Fruit fly (Drosophila melanogaster): Measurements from ENCODE around the gene Ir76a.
A peak's percentile ranks its signal among the peaks of the same experiment; 100 is the strongest.

Ir76a gene

DNA sequence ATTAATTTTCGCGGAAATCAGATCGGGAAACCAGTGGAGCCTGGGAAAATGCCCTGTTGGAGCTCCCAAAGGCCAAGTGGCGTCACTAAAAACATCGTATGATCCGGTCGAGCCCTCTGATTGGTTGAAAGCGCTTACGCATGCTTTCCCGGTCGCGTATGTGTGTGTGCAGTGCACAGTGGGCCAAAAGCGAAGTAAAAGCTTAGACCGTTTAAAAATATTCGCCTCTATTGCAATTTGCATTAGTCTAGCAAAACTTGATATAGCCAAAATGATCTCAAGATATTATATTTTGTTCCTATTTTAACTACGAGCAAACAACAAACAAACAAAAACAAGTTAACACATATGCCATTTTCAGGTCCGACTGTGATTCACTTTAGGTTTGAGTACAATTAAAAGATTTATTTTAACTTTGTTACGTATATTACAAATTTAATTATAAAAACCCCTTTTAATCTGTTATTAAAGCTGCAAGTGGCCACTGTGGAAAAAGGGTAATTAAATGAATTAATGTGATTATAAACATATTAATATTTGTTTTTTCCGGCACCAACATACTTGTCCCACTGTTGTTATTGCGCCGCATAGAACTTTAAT, 4.8 kb upstream of the Ir76a start (continued):
- TF ChIP-seq zf30C (GFP tag; optimal IDR thresholded peaks at IDR 0.05) (no peak), Mad (GFP tag; optimal IDR thresholded peaks at IDR 0.05) (peak; percentile 78), otp (GFP tag; IDR thresholded peaks at IDR 0.05) (peak; percentile 56; the same call in 1 of the 3 replicates), CG14014 (GFP tag; IDR thresholded peaks at IDR 0.05) (peak; percentile 73), slou (GFP tag; optimal IDR thresholded peaks at IDR 0.05) (peak; percentile 72), esg (GFP tag; conservative IDR thresholded peaks at IDR 0.05) (peak; percentile 57), CG10209 (GFP tag; optimal IDR thresholded peaks at IDR 0.05) (peak; percentile 88), Dbx (GFP tag; IDR thresholded peaks at IDR 0.05) (peak; percentile 78), Sox100B (GFP tag; optimal IDR thresholded peaks at IDR 0.05) (peak; percentile 94), Dfd (GFP tag; optimal IDR thresholded peaks at IDR 0.05) (no peak), NK7.1 (GFP tag; optimal IDR thresholded peaks at IDR 0.05) (peak; percentile 88), CG9932 (GFP tag; IDR thresholded peaks at IDR 0.05) (peak; percentile 82), Opbp (GFP tag; IDR thresholded peaks at IDR 0.05; ENCODE audit: partially characterized antibody) (no peak), CG10979 (tag; optimal IDR thresholded peaks at IDR 0.05) (peak; percentile 81), CG17361 (GFP tag; IDR thresholded peaks at IDR 0.05) (peak; percentile 92), CkIIα-i1 (GFP tag; IDR thresholded peaks at IDR 0.05) (no peak), kah (GFP tag; optimal IDR thresholded peaks at IDR 0.05) (peak; percentile 69), CG6272 (GFP tag; IDR thresholded peaks at IDR 0.05) (peak; percentile 64; the same call in 1 of the 2 replicates), dpn (GFP tag; optimal IDR thresholded peaks at IDR 0.05) (peak; percentile 84), nom (GFP tag; optimal IDR thresholded peaks at IDR 0.05) (peak; percentile 78), Xrp1 (GFP tag; IDR thresholded peaks at IDR 0.05) (peak; percentile 82), gcm2 (GFP tag; optimal IDR thresholded peaks at IDR 0.05) (peak; percentile 23), usp (GFP tag; optimal IDR thresholded peaks at IDR 0.05) (no peak), Sry-δ (GFP tag; optimal IDR thresholded peaks at IDR 0.05) (peak; percentile 16), Hr3 (GFP tag; optimal IDR thresholded peaks at IDR 0.05) (peak; percentile 73), scrt (GFP tag; optimal IDR thresholded peaks at IDR 0.05) (peak; percentile 76), CG13296 (GFP tag; optimal IDR thresholded peaks at IDR 0.05) (peak; percentile 90), CG18262 (tag; optimal IDR thresholded peaks at IDR 0.05) (peak; percentile 91), sd (tag; optimal IDR thresholded peaks at IDR 0.05) (no peak), D (optimal IDR thresholded peaks at IDR 0.05) (no peak), D (GFP tag; optimal IDR thresholded peaks at IDR 0.05) (peak; percentile 76), CG33557 (GFP tag; optimal IDR thresholded peaks at IDR 0.05) (peak; percentile 72), grau (tag; optimal IDR thresholded peaks at IDR 0.05) (peak; percentile 91), Mrtf (GFP tag; IDR thresholded peaks at IDR 0.05) (peak; percentile 46; the same call in 1 of the 3 replicates), Ssrp (tag; optimal IDR thresholded peaks at IDR 0.05) (peak; percentile 83), CG10959 (GFP tag; IDR thresholded peaks at IDR 0.05) (no peak), eve (GFP tag; optimal IDR thresholded peaks at IDR 0.05) (no peak), Ptx1 (GFP tag; IDR thresholded peaks at IDR 0.05) (peak; percentile 76), CG11398 (GFP tag; optimal IDR thresholded peaks at IDR 0.05) (peak; percentile 27), NC2α (GFP tag; optimal IDR thresholded peaks at IDR 0.05) (no peak), Tbp (GFP tag; optimal IDR thresholded peaks at IDR 0.05) (no peak), rib (GFP tag; IDR thresholded peaks at IDR 0.05) (peak; percentile 57), ATbp (GFP tag; optimal IDR thresholded peaks at IDR 0.05) (peak; percentile 79), CG11504 (tag; optimal IDR thresholded peaks at IDR 0.05) (peak; percentile 90), ro (GFP tag; IDR thresholded peaks at IDR 0.05) (0 out of 2 replicates have a peak, but pooled peaks have one; percentile 29), CG11093 (GFP tag; IDR thresholded peaks at IDR 0.05) (0 out of 3 replicates have a peak, but pooled peaks have one; percentile 43), HLH3B (GFP tag; IDR thresholded peaks at IDR 0.05) (peak; percentile 63), CG6683 (GFP tag; optimal IDR thresholded peaks at IDR 0.05) (peak; percentile 66), phol (tag; optimal IDR thresholded peaks at IDR 0.05) (peak; percentile 83), Atf-2 (GFP tag; optimal IDR thresholded peaks at IDR 0.05) (peak; percentile 79), ssp (GFP tag; IDR thresholded peaks at IDR 0.05) (peak; percentile 49)
